Fruit fly (Drosophila melanogaster) whole organism, adult: ENCODE measurements around the gene RpS15Aa.

Experiments
- CG11617 ChIP-seq: fragments of 200-800 bp; sonication (Bioruptor generic); optimal IDR thresholded peaks from 2 replicates; lab custom pipeline; 2017; ENCODE audit warnings: mild to moderate bottlenecking, missing biosample characterization, missing genetic modification reagents, missing genetic modification characterization
- CG12768 ChIP-seq: fragments of 200-800 bp; sonication (Bioruptor generic); optimal IDR thresholded peaks from 2 replicates; lab custom pipeline; 2017; ENCODE audit warnings: missing biosample characterization, missing genetic modification characterization, mild to moderate bottlenecking, moderate library complexity, missing genetic modification reagents
- CG14711 ChIP-seq: fragments of 200-800 bp; sonication (Bioruptor generic); optimal IDR thresholded peaks from 2 replicates; lab custom pipeline; 2018; ENCODE audit warnings: missing biosample characterization, mild to moderate bottlenecking, missing genetic modification characterization, moderate library complexity
- CG1620 ChIP-seq: fragments of 200-800 bp; sonication (Bioruptor generic); optimal IDR thresholded peaks from 2 replicates; lab custom pipeline; 2016; ENCODE audit warnings: missing biosample characterization, missing genetic modification characterization
- CG33017 ChIP-seq: fragments of 200-800 bp; sonication (Bioruptor generic); optimal IDR thresholded peaks from 2 replicates; lab custom pipeline; 2018; ENCODE audit warnings: missing biosample characterization, mild to moderate bottlenecking, missing genetic modification characterization, moderate library complexity
- CG5204 ChIP-seq: fragments of 200-800 bp; sonication (Bioruptor generic); optimal IDR thresholded peaks from 2 replicates; lab custom pipeline; 2016; ENCODE audit warnings: missing biosample characterization, missing genetic modification characterization
- CG7045 ChIP-seq: fragments of 200-800 bp; sonication (Bioruptor generic); optimal IDR thresholded peaks from 2 replicates; lab custom pipeline; 2017; ENCODE audit warnings: missing biosample characterization, mild to moderate bottlenecking, missing genetic modification characterization
- CG7101 ChIP-seq: fragments of 200-800 bp; sonication (Bioruptor generic); optimal IDR thresholded peaks from 2 replicates; lab custom pipeline; 2018; ENCODE audit warnings: missing biosample characterization, mild to moderate bottlenecking, missing genetic modification characterization, moderate library complexity
- Clk ChIP-seq: fragments of 200-800 bp; sonication (Bioruptor generic); optimal IDR thresholded peaks from 2 replicates; lab custom pipeline; 2017; ENCODE audit warnings: missing biosample characterization, missing genetic modification characterization
- Crg-1 ChIP-seq: fragments of 200-800 bp; sonication (Bioruptor generic); optimal IDR thresholded peaks from 2 replicates; lab custom pipeline; 2016; ENCODE audit warnings: missing biosample characterization, missing genetic modification characterization
- Hr96 ChIP-seq: fragments of 200-800 bp; sonication (Bioruptor generic); optimal IDR thresholded peaks from 2 replicates; lab custom pipeline; 2016; ENCODE audit warnings: missing biosample characterization, missing genetic modification characterization
- Mnt ChIP-seq: fragments of 200-800 bp; sonication (Bioruptor generic); optimal IDR thresholded peaks from 2 replicates; lab custom pipeline; 2016; ENCODE audit warnings: missing biosample characterization, mild to moderate bottlenecking, missing genetic modification characterization
- bab1 ChIP-seq: fragments of 200-800 bp; sonication (Bioruptor generic); optimal IDR thresholded peaks from 3 replicates; lab custom pipeline; 2019; ENCODE audit warnings: missing biosample characterization, mild to moderate bottlenecking, missing genetic modification characterization, moderate library complexity
- cic ChIP-seq: fragments of 200-800 bp; sonication (Bioruptor generic); optimal IDR thresholded peaks from 2 replicates; lab custom pipeline; 2017; ENCODE audit warnings: missing biosample characterization, mild to moderate bottlenecking, missing genetic modification characterization, moderate library complexity
- cnc ChIP-seq, 2 experiments: fragments of >200 bp; optimal IDR thresholded peaks; 2 replicates each; lab custom pipeline; 2017
- kay ChIP-seq: fragments of 200-800 bp; sonication (Bioruptor generic); peaks from one replicate; lab custom pipeline; 2016; ENCODE audit warnings: missing biosample characterization, missing genetic modification characterization, borderline replicate concordance
- ovo ChIP-seq: fragments of 200-800 bp; sonication (Bioruptor generic); optimal IDR thresholded peaks from 2 replicates; lab custom pipeline; 2016; ENCODE audit warnings: missing biosample characterization, missing genetic modification characterization
- pad ChIP-seq: fragments of 200-800 bp; sonication (Bioruptor generic); optimal IDR thresholded peaks from 3 replicates; lab custom pipeline; 2017; ENCODE audit warnings: missing biosample characterization, missing genetic modification characterization, mild to moderate bottlenecking, moderate library complexity, missing genetic modification reagents
- tj ChIP-seq: fragments of 200-800 bp; sonication (Bioruptor generic); optimal IDR thresholded peaks from 3 replicates; lab custom pipeline; 2017; ENCODE audit warnings: missing biosample characterization, mild to moderate bottlenecking, missing genetic modification characterization, moderate library complexity
- toe ChIP-seq: fragments of 200-800 bp; sonication (Bioruptor generic); optimal IDR thresholded peaks from 2 replicates; lab custom pipeline; 2016; ENCODE audit warnings: missing biosample characterization, missing genetic modification characterization

RpS15Aa gene

DNA sequence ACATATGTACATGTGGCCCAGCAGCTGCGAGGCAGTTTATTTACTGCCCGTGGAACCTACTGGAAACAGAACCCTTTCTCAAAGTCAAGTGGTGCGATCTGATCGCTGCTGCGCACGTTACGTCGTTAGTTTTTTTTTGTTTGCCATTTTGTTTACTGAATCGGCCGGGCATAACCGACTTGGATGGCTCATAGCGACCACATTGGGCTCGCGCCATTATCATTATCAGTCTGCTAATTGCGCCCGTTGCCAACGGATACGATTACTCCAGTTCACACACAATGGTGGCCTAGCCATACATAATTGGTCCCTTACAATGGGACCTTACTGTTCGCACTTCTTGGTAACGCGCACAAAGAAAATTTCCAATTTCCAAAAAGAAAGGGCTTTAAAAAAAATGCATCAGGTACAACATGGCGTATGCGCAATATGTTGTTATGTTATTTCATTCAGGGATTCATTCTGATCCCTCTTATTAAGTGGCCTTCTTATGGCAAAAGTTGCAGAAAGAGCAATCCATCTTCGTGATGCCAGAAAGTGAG is 4.7 kb downstream of the RpS15Aa start:
- TF ChIP-seq pad (GFP tag; lab: Kevin White, UChicago) = no peak
- no peak for TF ChIP-seq CG12768
- TF ChIP-seq kay (GFP tag; lab: Kevin White, UChicago) = no peak
- TF ChIP-seq CG33017 (tag; lab: Kevin White, UChicago) = no peak

DNA sequence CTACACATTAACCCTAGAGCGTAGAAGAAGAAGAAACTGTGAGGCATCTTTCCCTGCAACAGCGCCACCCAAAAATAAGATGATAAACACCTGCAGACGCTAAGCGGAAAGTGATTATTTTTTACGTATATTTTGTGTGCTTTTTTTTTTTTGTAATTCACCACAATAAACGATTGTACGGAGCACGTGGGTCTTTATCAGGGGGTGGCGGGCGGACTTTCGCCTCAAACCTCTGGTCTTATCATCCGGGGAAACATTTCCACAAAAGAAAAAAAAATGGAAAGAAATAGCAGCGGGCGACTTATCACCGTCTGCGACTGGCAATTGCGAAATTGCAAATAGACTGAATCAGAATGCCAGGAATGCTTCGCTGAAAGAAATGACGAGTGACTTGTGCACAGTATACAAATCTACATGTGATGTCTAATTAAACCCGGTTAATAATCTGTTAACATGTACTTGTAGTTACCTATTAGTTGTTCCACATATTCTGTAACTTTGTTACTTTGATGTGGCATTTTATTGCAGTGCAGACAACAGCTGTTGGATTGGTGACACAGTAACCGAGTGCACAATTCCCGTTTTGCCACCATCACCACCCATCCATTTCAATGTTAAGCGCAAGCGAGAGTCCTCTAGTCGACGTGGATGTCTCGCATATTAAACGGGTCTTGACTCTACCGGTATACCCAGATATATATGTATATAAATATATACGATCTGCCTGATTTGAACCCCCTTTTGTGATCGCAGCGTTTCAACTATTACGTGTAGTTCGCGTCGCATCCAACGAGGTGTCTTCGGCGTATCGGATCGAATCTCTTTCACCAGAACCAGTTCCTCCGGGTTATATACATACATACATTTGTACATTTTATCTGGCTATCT is 5.4 kb downstream of the RpS15Aa start:
- TF ChIP-seq bab1 (GFP tag; lab: Kevin White, UChicago) = peak; percentile 35
- TF ChIP-seq tj (GFP tag; lab: Kevin White, UChicago) = peak; percentile 61
- TF ChIP-seq Crg-1 (GFP tag; lab: Kevin White, UChicago) = peak; percentile 62
- no peak for TF ChIP-seq toe (GFP tag; lab: Kevin White, UChicago)
- peak; percentile 19 for TF ChIP-seq CG7045 (GFP tag; lab: Kevin White, UChicago)
- peak; percentile 73 for TF ChIP-seq CG33017 (tag; lab: Kevin White, UChicago)
- peak; percentile 82 for TF ChIP-seq CG14711
- TF ChIP-seq CG7101 = peak; percentile 84
- TF ChIP-seq Hr96 (GFP tag; lab: Kevin White, UChicago) = peak; percentile 56
- no peak for TF ChIP-seq cnc (optimal IDR thresholded peaks at IDR 0.05; lab: Kevin White, UChicago)
- peak; percentile 44 for TF ChIP-seq cic (GFP tag; lab: Kevin White, UChicago)
- TF ChIP-seq CG5204 = no peak
- no peak for TF ChIP-seq Clk (GFP tag; lab: Kevin White, UChicago)
- peak; percentile 55 for TF ChIP-seq CG12768
- peak; percentile 92 for TF ChIP-seq kay (GFP tag; lab: Kevin White, UChicago)
- peak; percentile 93 for TF ChIP-seq Mnt (GFP tag; lab: Kevin White, UChicago)
- TF ChIP-seq ovo = peak; percentile 89
- peak; percentile 62 for TF ChIP-seq CG11617
- TF ChIP-seq CG1620 (GFP tag; lab: Kevin White, UChicago) = no peak
- TF ChIP-seq pad (GFP tag; lab: Kevin White, UChicago) = peak; percentile 50

- TF ChIP-seq cnc (optimal IDR thresholded peaks at IDR 0.05; lab: Kevin White, UChicago) (no peak), CG33017 (tag; lab: Kevin White, UChicago) (no peak), Mnt (GFP tag; lab: Kevin White, UChicago) (peak; percentile 96), ovo (peak; percentile 55), tj (GFP tag; lab: Kevin White, UChicago) (no peak), kay (GFP tag; lab: Kevin White, UChicago) (no peak), CG7045 (GFP tag; lab: Kevin White, UChicago) (no peak), Clk (GFP tag; lab: Kevin White, UChicago) (no peak), Crg-1 (GFP tag; lab: Kevin White, UChicago) (peak; percentile 30), CG14711 (peak; percentile 42), CG12768 (peak; percentile 14), CG1620 (GFP tag; lab: Kevin White, UChicago) (peak; percentile 71), CG5204 (no peak), toe (GFP tag; lab: Kevin White, UChicago) (no peak), CG7101 (peak; percentile 61), pad (GFP tag; lab: Kevin White, UChicago) (peak; percentile 52), cic (GFP tag; lab: Kevin White, UChicago) (peak; percentile 55), Hr96 (GFP tag; lab: Kevin White, UChicago) (peak; percentile 55), CG11617 (peak; percentile 50), bab1 (GFP tag; lab: Kevin White, UChicago) (peak; percentile 71)
Observed at dm6 chrX:13329572-13330046, 7.9 kb downstream of the RpS15Aa start, which contains the start of gene Prx2. Gene Prx2, plus strand, starts transcription at chrX:13329824.

DNA sequence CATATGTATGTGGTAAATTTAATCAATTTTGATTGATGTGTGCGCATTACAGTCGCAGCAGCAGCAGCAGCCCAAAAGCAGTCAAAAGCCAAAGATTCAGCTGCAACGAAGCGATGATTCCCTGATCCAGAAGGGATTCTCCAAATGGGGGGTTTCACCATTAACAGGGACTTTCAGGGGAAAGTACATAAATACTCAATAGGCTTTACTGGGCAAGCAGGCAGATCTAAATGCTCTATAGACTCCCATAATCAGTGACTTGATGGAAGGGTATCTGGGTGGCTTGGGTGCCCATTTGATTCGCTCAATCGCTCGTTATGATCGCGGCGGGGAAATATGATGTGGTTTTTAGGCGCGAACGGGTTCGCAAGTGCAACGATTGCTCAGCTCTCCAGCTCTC is 12.2 kb downstream of the RpS15Aa start:
- TF ChIP-seq CG5204 (no peak), cic (GFP tag; lab: Kevin White, UChicago) (no peak), tj (GFP tag; lab: Kevin White, UChicago) (no peak), CG11617 (no peak), CG7045 (GFP tag; lab: Kevin White, UChicago) (no peak), Clk (GFP tag; lab: Kevin White, UChicago) (no peak), CG12768 (no peak), ovo (no peak), kay (GFP tag; lab: Kevin White, UChicago) (no peak), Hr96 (GFP tag; lab: Kevin White, UChicago) (no peak), Mnt (GFP tag; lab: Kevin White, UChicago) (no peak)

DNA sequence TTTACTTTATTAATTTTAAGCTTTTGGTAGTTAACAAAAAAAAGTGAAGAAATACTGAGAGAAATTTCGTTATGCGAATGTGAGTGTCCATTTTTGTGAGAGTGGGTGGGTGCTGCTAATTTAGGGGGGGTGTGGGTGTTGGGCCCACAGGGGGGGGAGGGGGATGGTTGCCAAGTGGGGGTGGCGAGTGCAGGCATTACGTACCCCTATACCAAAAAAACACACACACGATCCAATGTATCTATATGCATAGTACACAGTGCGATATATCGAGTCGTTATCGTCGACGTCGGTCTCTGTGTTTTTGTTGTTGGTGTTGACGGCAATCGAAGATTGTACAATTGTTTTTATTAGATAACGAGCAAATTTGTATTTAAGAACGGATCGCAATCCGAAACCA is 14.0 kb downstream of the RpS15Aa start:
- no peak for TF ChIP-seq CG7101
- TF ChIP-seq Crg-1 (GFP tag; lab: Kevin White, UChicago) = no peak
- TF ChIP-seq CG1620 (GFP tag; lab: Kevin White, UChicago) = no peak
- no peak for TF ChIP-seq Clk (GFP tag; lab: Kevin White, UChicago)

- TF ChIP-seq CG7045 (GFP tag; lab: Kevin White, UChicago) (no peak), pad (GFP tag; lab: Kevin White, UChicago) (no peak), CG12768 (no peak), Hr96 (GFP tag; lab: Kevin White, UChicago) (peak; percentile 48), tj (GFP tag; lab: Kevin White, UChicago) (peak; percentile 8), bab1 (GFP tag; lab: Kevin White, UChicago) (peak; percentile 21), CG5204 (peak; percentile 69), CG11617 (peak; percentile 39), CG1620 (GFP tag; lab: Kevin White, UChicago) (peak; percentile 17), CG14711 (peak; percentile 45), toe (GFP tag; lab: Kevin White, UChicago) (peak; percentile 25), CG33017 (tag; lab: Kevin White, UChicago) (no peak), kay (GFP tag; lab: Kevin White, UChicago) (peak; percentile 69), Clk (GFP tag; lab: Kevin White, UChicago) (no peak), cnc (optimal IDR thresholded peaks at IDR 0.05; lab: Kevin White, UChicago) (no peak), CG7101 (peak; percentile 57), Mnt (GFP tag; lab: Kevin White, UChicago) (peak; percentile 24)
Observed at dm6 chrX:13323114-13323513, 14.4 kb downstream of the RpS15Aa start.
